Fruit fly (Drosophila melanogaster) whole organism, embryonic: ENCODE results near the gene EMC3.
A peak's percentile ranks its signal among the peaks of the same experiment; 100 is the strongest.

Source experiments
- Abd-B ChIP-seq: fragments of 200-800 bp; sonication (Bioruptor generic); optimal IDR thresholded peaks from 2 replicates; lab custom pipeline; 2018; ENCODE audit warnings: missing biosample characterization, mild to moderate bottlenecking, missing genetic modification characterization, moderate library complexity
- Aef1 ChIP-seq: fragments of 200-800 bp; sonication (Bioruptor generic); IDR thresholded peaks from 3 replicates; pipeline ENCODE4 v1.3.6; 2022; ENCODE audit warnings: missing biosample characterization, missing genetic modification characterization
- CG11085 ChIP-seq: fragments of 200-800 bp; sonication (Bioruptor generic); IDR thresholded peaks from 2 replicates; pipeline ENCODE4 v1.3.6; 2022; ENCODE audit warnings: missing biosample characterization, missing genetic modification characterization
- CG11504 ChIP-seq: fragments of 200-800 bp; sonication (Bioruptor generic); optimal IDR thresholded peaks from 3 replicates; lab custom pipeline; 2019; ENCODE audit warnings: missing biosample characterization, mild to moderate bottlenecking, missing genetic modification characterization, moderate library complexity
- CG14014 ChIP-seq: fragments of 200-800 bp; sonication (Bioruptor generic); IDR thresholded peaks from 2 replicates; pipeline ENCODE4 v1.3.6; 2022; ENCODE audit warnings: missing biosample characterization, missing genetic modification characterization
- CG15011 ChIP-seq: fragments of 200-800 bp; sonication (Bioruptor generic); optimal IDR thresholded peaks from 3 replicates; lab custom pipeline; 2018; ENCODE audit warnings: missing biosample characterization, mild to moderate bottlenecking, missing genetic modification characterization
- CG16813 ChIP-seq: fragments of 200-800 bp; sonication (Bioruptor generic); IDR thresholded peaks from 3 replicates; pipeline ENCODE4 v1.3.6; 2022; ENCODE audit warnings: missing biosample characterization, missing genetic modification characterization; ENCODE audit not compliant: partially characterized antibody
- CG2129 ChIP-seq: fragments of 200-800 bp; sonication (Bioruptor generic); IDR thresholded peaks from 2 replicates; pipeline ENCODE4 v1.3.6; 2022; ENCODE audit warnings: missing biosample characterization, missing genetic modification characterization; ENCODE audit not compliant: partially characterized antibody
- CG2678 ChIP-seq: fragments of 200-800 bp; sonication (Bioruptor generic); optimal IDR thresholded peaks from 3 replicates; lab custom pipeline; 2019; ENCODE audit warnings: missing biosample characterization, mild to moderate bottlenecking, missing genetic modification characterization, moderate library complexity
- CG2875 ChIP-seq: fragments of 200-800 bp; sonication (Bioruptor generic); optimal IDR thresholded peaks from 2 replicates; lab custom pipeline; 2017; ENCODE audit warnings: missing biosample characterization, mild to moderate bottlenecking, missing genetic modification characterization, missing genetic modification reagents
- CG32767 ChIP-seq: fragments of 200-800 bp; sonication (Bioruptor generic); IDR thresholded peaks from 2 replicates; pipeline ENCODE4 v1.3.6; 2022; ENCODE audit warnings: missing biosample characterization, missing genetic modification characterization
- CG6854 ChIP-seq: fragments of 200-800 bp; sonication (Bioruptor generic); optimal IDR thresholded peaks from 3 replicates; lab custom pipeline; 2017; ENCODE audit warnings: missing biosample characterization, mild to moderate bottlenecking, missing genetic modification characterization
- CG7928 ChIP-seq: fragments of 200-800 bp; sonication (Bioruptor generic); optimal IDR thresholded peaks from 2 replicates; lab custom pipeline; 2017; ENCODE audit warnings: missing biosample characterization, mild to moderate bottlenecking, missing genetic modification characterization
- CrebB ChIP-seq: fragments of 200-800 bp; sonication (Bioruptor generic); optimal IDR thresholded peaks from 3 replicates; lab custom pipeline; 2018; ENCODE audit warnings: missing biosample characterization, mild to moderate bottlenecking, missing genetic modification characterization
- Dek ChIP-seq: fragments of 200-800 bp; sonication (Bioruptor generic); optimal IDR thresholded peaks from 3 replicates; lab custom pipeline; 2019; ENCODE audit warnings: missing biosample characterization, mild to moderate bottlenecking, missing genetic modification characterization, moderate library complexity
- Doc2 ChIP-seq: fragments of 200-800 bp; sonication (Bioruptor generic); IDR thresholded peaks from 2 replicates; pipeline ENCODE4 v1.3.6; 2022; ENCODE audit warnings: missing biosample characterization, missing genetic modification characterization
- Dref ChIP-seq: fragments of 200-800 bp; sonication (Bioruptor generic); IDR thresholded peaks from 2 replicates; pipeline ENCODE4 v1.3.6; 2022; ENCODE audit warnings: missing biosample characterization, missing genetic modification characterization
- E2f2 ChIP-seq: fragments of 200-800 bp; sonication (Bioruptor generic); IDR thresholded peaks from 2 replicates; pipeline ENCODE4 v1.3.6; 2022; ENCODE audit warnings: missing biosample characterization, missing genetic modification characterization
- Fer3 ChIP-seq: fragments of 200-800 bp; sonication (Bioruptor generic); optimal IDR thresholded peaks from 2 replicates; lab custom pipeline; 2018; ENCODE audit warnings: missing biosample characterization, mild to moderate bottlenecking, missing genetic modification characterization, moderate library complexity
- GATAe ChIP-seq: fragments of 200-800 bp; sonication (Bioruptor generic); conservative IDR thresholded peaks from 2 replicates; pipeline ENCODE4 v1.3.6; 2022; ENCODE audit warnings: missing biosample characterization, missing genetic modification characterization
- HLH4C ChIP-seq: fragments of 200-800 bp; sonication (Bioruptor generic); IDR thresholded peaks from 3 replicates; pipeline ENCODE4 v1.3.6; 2022; ENCODE audit warnings: missing biosample characterization, missing genetic modification characterization; ENCODE audit not compliant: partially characterized antibody
- Hand ChIP-seq: fragments of 200-800 bp; sonication (Bioruptor generic); optimal IDR thresholded peaks from 2 replicates; lab custom pipeline; 2017; ENCODE audit warnings: mild to moderate bottlenecking, missing biosample characterization, missing genetic modification reagents, missing genetic modification characterization
- Hey ChIP-seq: fragments of 200-800 bp; sonication (Bioruptor generic); optimal IDR thresholded peaks from 3 replicates; lab custom pipeline; 2018; ENCODE audit warnings: missing biosample characterization, mild to moderate bottlenecking, missing genetic modification characterization
- Hr3 ChIP-seq: fragments of 200-800 bp; sonication (Bioruptor generic); optimal IDR thresholded peaks from 3 replicates; lab custom pipeline; 2016; ENCODE audit warnings: missing biosample characterization, missing genetic modification characterization
- Hr78 ChIP-seq, 2 experiments: fragments of 200-800 bp in 1 of 2; fragments of >200 bp in 1 of 2; sonication (Bioruptor generic) in 1 of 2; optimal IDR thresholded peaks; 2 replicates each; lab custom pipeline; 2017 to 2019; ENCODE audit warnings: missing biosample characterization in 2 of 2, missing genetic modification characterization in 2 of 2, mild to moderate bottlenecking in 1 of 2, moderate library complexity in 1 of 2
- Neu2 ChIP-seq: fragments of 200-800 bp; sonication (Bioruptor generic); optimal IDR thresholded peaks from 3 replicates; lab custom pipeline; 2016; ENCODE audit warnings: missing biosample characterization, missing genetic modification characterization, borderline replicate concordance
- PHDP ChIP-seq: fragments of 200-800 bp; sonication (Bioruptor generic); optimal IDR thresholded peaks from 3 replicates; lab custom pipeline; 2018; ENCODE audit warnings: missing biosample characterization, mild to moderate bottlenecking, missing genetic modification characterization, moderate library complexity
- Stat92E ChIP-seq, 3 experiments: fragments of >200 bp in 2 of 3; fragments of 200-800 bp in 1 of 3; sonication (Bioruptor generic) in 1 of 3; optimal IDR thresholded peaks; 2 replicates each; lab custom pipeline; 2017 to 2019; ENCODE audit warnings: missing biosample characterization in 3 of 3, missing genetic modification characterization in 3 of 3, mild to moderate bottlenecking in 1 of 3, moderate library complexity in 1 of 3
- Vsx1 ChIP-seq: fragments of 200-800 bp; sonication (Bioruptor generic); optimal IDR thresholded peaks from 2 replicates; lab custom pipeline; 2017; ENCODE audit warnings: missing biosample characterization, mild to moderate bottlenecking, missing genetic modification characterization, missing genetic modification reagents
- aop ChIP-seq: fragments of 200-800 bp; sonication (Bioruptor generic); IDR thresholded peaks from 2 replicates; pipeline ENCODE4 v1.3.6; 2022; ENCODE audit warnings: missing biosample characterization, missing genetic modification characterization
- cg ChIP-seq: fragments of 200-800 bp; sonication (Bioruptor generic); optimal IDR thresholded peaks from 3 replicates; lab custom pipeline; 2019; ENCODE audit warnings: missing biosample characterization, mild to moderate bottlenecking, missing genetic modification characterization, moderate library complexity
- chinmo ChIP-seq: fragments of 200-800 bp; sonication (Bioruptor generic); IDR thresholded peaks from 4 replicates; pipeline ENCODE4 v1.3.6; 2022; ENCODE audit warnings: missing biosample characterization, missing genetic modification characterization; ENCODE audit not compliant: partially characterized antibody
- croc ChIP-seq: fragments of 200-800 bp; sonication (Bioruptor generic); conservative IDR thresholded peaks from 3 replicates; pipeline ENCODE4 v1.3.6; 2022; ENCODE audit warnings: missing biosample characterization, missing genetic modification characterization
- da ChIP-seq: fragments of 200-800 bp; sonication (Bioruptor generic); optimal IDR thresholded peaks from 2 replicates; lab custom pipeline; 2016; ENCODE audit warnings: missing biosample characterization, missing genetic modification characterization
- dimm ChIP-seq: fragments of 200-800 bp; sonication (Bioruptor generic); IDR thresholded peaks from 2 replicates; pipeline ENCODE4 v1.3.6; 2022; ENCODE audit warnings: missing biosample characterization, missing genetic modification characterization
- eve ChIP-seq, 2 experiments: fragments of >200 bp; optimal IDR thresholded peaks; 2 replicates each; lab custom pipeline; 2017; ENCODE audit warnings: missing biosample characterization in 2 of 2, missing genetic modification characterization in 2 of 2
- fd3F ChIP-seq: fragments of 200-800 bp; sonication (Bioruptor generic); optimal IDR thresholded peaks from 2 replicates; lab custom pipeline; 2018; ENCODE audit warnings: missing biosample characterization, mild to moderate bottlenecking, missing genetic modification characterization, moderate library complexity
- hkb ChIP-seq, 2 experiments: fragments of 200-800 bp in 1 of 2; fragments of >200 bp in 1 of 2; sonication (Bioruptor generic) in 1 of 2; IDR thresholded peaks in 1 of 2; optimal IDR thresholded peaks in 1 of 2; 2 replicates each; pipeline versions ENCODE4 v1.3.6 to Lab custom; 2017 to 2022; ENCODE audit warnings: missing biosample characterization in 1 of 2, missing genetic modification characterization in 1 of 2
- jigr1 ChIP-seq: fragments of 200-800 bp; sonication (Bioruptor generic); IDR thresholded peaks from 3 replicates; pipeline ENCODE4 v1.3.6; 2022; ENCODE audit warnings: missing biosample characterization, missing genetic modification characterization
- jing ChIP-seq: fragments of 200-800 bp; sonication (Bioruptor generic); optimal IDR thresholded peaks from 2 replicates; lab custom pipeline; 2018; ENCODE audit warnings: missing biosample characterization, mild to moderate bottlenecking, missing genetic modification characterization
- kni ChIP-seq: fragments of 200-800 bp; sonication (Bioruptor generic); optimal IDR thresholded peaks from 3 replicates; lab custom pipeline; 2017; ENCODE audit warnings: mild to moderate bottlenecking, missing biosample characterization, missing genetic modification reagents, missing genetic modification characterization
- mirr ChIP-seq: fragments of 200-800 bp; sonication (Bioruptor generic); optimal IDR thresholded peaks from 3 replicates; lab custom pipeline; 2018; ENCODE audit warnings: missing biosample characterization, mild to moderate bottlenecking, missing genetic modification characterization
- nom ChIP-seq: fragments of 200-800 bp; sonication (Bioruptor generic); optimal IDR thresholded peaks from 2 replicates; lab custom pipeline; 2017; ENCODE audit warnings: missing biosample characterization, missing genetic modification characterization, mild to moderate bottlenecking, moderate library complexity, missing genetic modification reagents
- p53 ChIP-seq: fragments of 200-800 bp; sonication (Bioruptor generic); optimal IDR thresholded peaks from 2 replicates; lab custom pipeline; 2016; ENCODE audit warnings: missing biosample characterization, missing genetic modification characterization
- peb ChIP-seq: fragments of 200-800 bp; sonication (Bioruptor generic); IDR thresholded peaks from 2 replicates; pipeline ENCODE4 v1.3.6; 2022; ENCODE audit warnings: missing biosample characterization, missing genetic modification characterization
- pita ChIP-seq: fragments of 200-800 bp; sonication (Bioruptor generic); optimal IDR thresholded peaks from 2 replicates; lab custom pipeline; 2017; ENCODE audit warnings: missing biosample characterization, mild to moderate bottlenecking, missing genetic modification characterization
- tap ChIP-seq: fragments of 200-800 bp; optimal IDR thresholded peaks from 3 replicates; lab custom pipeline; 2019; ENCODE audit warnings: missing biosample characterization, mild to moderate bottlenecking, missing genetic modification characterization, moderate library complexity
- tna ChIP-seq: fragments of 200-800 bp; sonication (Bioruptor generic); IDR thresholded peaks from 2 replicates; pipeline ENCODE4 v1.3.6; 2022; ENCODE audit warnings: missing biosample characterization, missing genetic modification characterization; ENCODE audit not compliant: partially characterized antibody
- zf30C ChIP-seq: fragments of 200-800 bp; sonication (Bioruptor generic); optimal IDR thresholded peaks from 3 replicates; lab custom pipeline; 2018; ENCODE audit warnings: missing biosample characterization, mild to moderate bottlenecking, missing genetic modification characterization

Gene EMC3

DNA sequence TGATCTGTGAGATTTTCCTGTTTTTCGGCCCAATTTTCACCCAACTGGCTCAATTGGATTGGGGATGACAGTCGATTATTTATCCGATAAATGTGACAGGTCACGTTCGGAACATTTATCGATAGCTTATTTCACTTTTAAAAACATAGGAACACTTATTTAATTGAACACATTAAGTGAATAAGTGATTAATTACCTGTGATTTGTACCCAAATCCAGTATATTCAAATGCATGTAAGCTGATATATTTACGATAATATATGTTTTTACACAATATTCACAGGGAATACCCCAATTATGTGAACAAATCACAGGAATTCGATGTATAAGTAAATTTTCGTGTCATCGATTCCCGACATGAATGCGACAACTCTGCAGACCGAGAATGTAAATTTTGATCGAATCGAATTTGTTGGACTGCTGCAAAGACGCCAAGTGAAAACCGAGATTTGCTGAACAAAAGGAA lies at the start of gene EMC3, which contains the start of gene Dpy-30L1 (continued):
- TF ChIP-seq CG6854 (no peak), Vsx1 (GFP tag; lab: Kevin White, UChicago) (no peak), Hr78 (GFP tag; optimal IDR thresholded peaks at IDR 0.05; lab: Kevin White, UChicago) (no peak), pita (GFP tag; lab: Kevin White, UChicago) (no peak), Aef1 (peak; percentile 36; the same call in 1 of the 3 replicates), Doc2 (GFP tag; lab: Robert Waterston, UW) (no peak), Stat92E (GFP tag; optimal IDR thresholded peaks at IDR 0.05; lab: Kevin White, UChicago) (no peak), zf30C (GFP tag; lab: Kevin White, UChicago) (no peak), Hand (GFP tag; lab: Kevin White, UChicago) (no peak), GATAe (GFP tag; lab: Robert Waterston, UW) (no peak), p53 (GFP tag; lab: Kevin White, UChicago) (no peak), peb (GFP tag; lab: Robert Waterston, UW) (no peak), CG16813 (GFP tag; lab: Robert Waterston, UW) (peak; percentile 88), Dek (tag; lab: Kevin White, UChicago) (peak; percentile 16), CG7928 (no peak), CG2875 (GFP tag; lab: Kevin White, UChicago) (no peak), chinmo (GFP tag; lab: Robert Waterston, UW) (peak; percentile 76; the same call in 1 of the 4 replicates), aop (no peak), CG11504 (tag; lab: Kevin White, UChicago) (no peak), CG32767 (GFP tag; lab: Robert Waterston, UW) (0 out of 2 replicates have a peak, but pooled peaks have one; percentile 25), Hey (no peak), Hr3 (peak; percentile 63), E2f2 (peak; percentile 54; the same call in 1 of the 2 replicates), Neu2 (GFP tag; lab: Kevin White, UChicago) (no peak), da (GFP tag; lab: Kevin White, UChicago) (peak; percentile 12), tna (peak; percentile 70), Dref (peak; percentile 74), kni (GFP tag; lab: Kevin White, UChicago) (no peak), jing (GFP tag; lab: Kevin White, UChicago) (no peak), eve (GFP tag; optimal IDR thresholded peaks at IDR 0.05; lab: Kevin White, UChicago) (no peak), HLH4C (GFP tag; lab: Robert Waterston, UW) (peak; percentile 86), hkb (optimal IDR thresholded peaks at IDR 0.05; lab: Kevin White, UChicago) (no peak), hkb (GFP tag; IDR thresholded peaks at IDR 0.05; lab: Robert Waterston, UW) (peak; percentile 57), tap (tag; lab: Kevin White, UChicago) (no peak), nom (GFP tag; lab: Kevin White, UChicago) (no peak), fd3F (GFP tag; lab: Kevin White, UChicago) (peak; percentile 26), CrebB (no peak), croc (no peak), CG11085 (GFP tag; lab: Robert Waterston, UW) (no peak), CG15011 (GFP tag; lab: Kevin White, UChicago) (no peak), cg (GFP tag; lab: Kevin White, UChicago) (no peak), Abd-B (GFP tag; lab: Kevin White, UChicago) (peak; percentile 51), Fer3 (tag; lab: Kevin White, UChicago) (peak; percentile 44), CG14014 (GFP tag; lab: Robert Waterston, UW) (no peak), jigr1 (GFP tag; lab: Robert Waterston, UW) (no peak), mirr (GFP tag; lab: Kevin White, UChicago) (no peak), PHDP (tag; lab: Kevin White, UChicago) (peak; percentile 67), dimm (GFP tag; lab: Robert Waterston, UW) (no peak), CG2129 (peak; percentile 82), CG2678 (no peak)
